Worm (Caenorhabditis elegans) whole organism, early embryonic: Measurements from ENCODE around the gene ZC504.1.

ENCODE experiments used
- B0310.2 ChIP-seq: sonication (generic microtip); optimal IDR thresholded peaks from 2 replicates; lab custom pipeline; 2016; ENCODE audit warnings: mild to moderate bottlenecking, missing genetic modification characterization, missing compliant biosample characterization
- aly-1 ChIP-seq: sonication (generic microtip); optimal IDR thresholded peaks from 2 replicates; lab custom pipeline; 2016; ENCODE audit warnings: missing genetic modification characterization, missing compliant biosample characterization
- ama-1 ChIP-seq: fragments of 150-350 bp; optimal IDR thresholded peaks from 2 replicates; lab custom pipeline; 2014
- ceh-36 ChIP-seq: sonication (generic microtip); optimal IDR thresholded peaks from 2 replicates; lab custom pipeline; 2016; ENCODE audit warnings: missing genetic modification characterization, inconsistent platforms, missing compliant biosample characterization
- flt-1 ChIP-seq: fragments of 200-800 bp; sonication (Bioruptor generic); IDR thresholded peaks from 2 replicates; pipeline ENCODE4 v1.3.6; 2022; ENCODE audit warnings: missing genetic modification characterization, missing compliant biosample characterization
- hmbx-1 ChIP-seq: sonication (generic microtip); optimal IDR thresholded peaks from 2 replicates; lab custom pipeline; 2016; ENCODE audit warnings: mild to moderate bottlenecking, missing genetic modification characterization, missing compliant biosample characterization
- hnd-1 ChIP-seq: sonication (generic microtip); optimal IDR thresholded peaks from 2 replicates; lab custom pipeline; 2016; ENCODE audit warnings: missing genetic modification characterization, missing compliant biosample characterization
- pes-1 ChIP-seq: fragments of 200-800 bp; sonication (Bioruptor generic); IDR thresholded peaks from 2 replicates; pipeline ENCODE4 v1.3.6; 2022; ENCODE audit warnings: missing genetic modification reagents, missing genetic modification characterization, missing compliant biosample characterization
- scrt-1 ChIP-seq: fragments of 200-800 bp; sonication (Bioruptor generic); IDR thresholded peaks from 2 replicates; pipeline ENCODE4 v1.3.6; 2022; ENCODE audit warnings: missing genetic modification characterization, missing compliant biosample characterization
- tbx-11 ChIP-seq: fragments of 200-800 bp; sonication (Bioruptor generic); IDR thresholded peaks from 2 replicates; pipeline ENCODE4 v1.3.6; 2022; ENCODE audit warnings: missing genetic modification characterization, missing compliant biosample characterization
- tra-4 ChIP-seq: sonication (generic microtip); optimal IDR thresholded peaks from 2 replicates; lab custom pipeline; 2017; ENCODE audit warnings: missing genetic modification characterization, missing compliant biosample characterization

DNA sequence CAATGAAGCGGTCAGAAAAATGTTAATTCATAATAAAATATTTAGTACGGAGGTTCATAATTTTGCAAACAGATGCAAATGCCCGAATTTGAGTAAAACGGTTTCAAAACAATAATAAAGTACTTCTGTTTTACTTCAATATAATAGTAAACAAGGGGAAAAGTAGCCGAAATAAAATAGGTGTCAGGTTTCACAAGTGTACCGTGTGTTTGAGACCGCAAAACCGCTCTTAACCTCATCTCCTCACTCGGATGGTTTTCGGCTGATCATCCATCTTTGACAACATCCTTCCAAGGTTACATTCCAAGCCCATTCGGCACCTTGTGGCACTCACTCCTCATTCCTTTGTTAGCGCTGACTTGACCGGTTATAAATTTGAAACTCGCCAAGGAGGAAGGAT, 30.5 kb downstream of the ZC504.1 start:
- TF ChIP-seq aly-1 (tag; lab: Kevin White, UChicago) = no peak
- TF ChIP-seq ama-1 = no peak
- TF ChIP-seq hmbx-1 = no peak
- TF ChIP-seq hnd-1 (tag; lab: Kevin White, UChicago) = no peak
- no peak for TF ChIP-seq pes-1 (GFP tag; lab: Robert Waterston, UW)
- TF ChIP-seq scrt-1 (GFP tag; lab: Robert Waterston, UW) = no peak
- TF ChIP-seq tbx-11 (GFP tag; lab: Robert Waterston, UW) = no peak
- TF ChIP-seq tra-4 (tag; lab: Kevin White, UChicago) = no peak
- TF ChIP-seq ceh-36 = no peak
- no peak for TF ChIP-seq B0310.2 (tag; lab: Kevin White, UChicago)
- no peak for TF ChIP-seq flt-1
